Worm (Caenorhabditis elegans) whole organism, late embryonic: ENCODE measurements around the gene C06A8.8.

ENCODE experiments used
- T23F11.4 ChIP-seq: fragments of 200-800 bp; sonication (Bioruptor generic); optimal IDR thresholded peaks from 2 replicates; lab custom pipeline; 2018; ENCODE audit warnings: mild to moderate bottlenecking, missing genetic modification characterization, missing compliant biosample characterization
- ama-1 ChIP-seq: fragments of 150-350 bp; optimal IDR thresholded peaks from 2 replicates; lab custom pipeline; 2014
- ceh-14 ChIP-seq: sonication (generic microtip); optimal IDR thresholded peaks from 2 replicates; lab custom pipeline; 2016; ENCODE audit warnings: missing genotype, missing genetic modification characterization, missing compliant biosample characterization
- ceh-18 ChIP-seq: sonication (generic microtip); optimal IDR thresholded peaks from 2 replicates; lab custom pipeline; 2016; ENCODE audit warnings: missing genetic modification characterization, missing compliant biosample characterization
- ceh-2 ChIP-seq: sonication (generic microtip); optimal IDR thresholded peaks from 2 replicates; lab custom pipeline; 2016; ENCODE audit warnings: missing genotype, missing genetic modification characterization, missing compliant biosample characterization
- ets-4 ChIP-seq: sonication (generic microtip); optimal IDR thresholded peaks from 2 replicates; lab custom pipeline; 2016; ENCODE audit warnings: missing genetic modification characterization, missing compliant biosample characterization
- hlh-13 ChIP-seq: fragments of 200-800 bp; sonication (Bioruptor generic); optimal IDR thresholded peaks from 2 replicates; lab custom pipeline; 2018; ENCODE audit warnings: mild to moderate bottlenecking, missing genetic modification characterization, missing compliant biosample characterization
- pax-1 ChIP-seq: fragments of 150-350 bp; optimal IDR thresholded peaks from 2 replicates; lab custom pipeline; 2014; ENCODE audit warnings: missing biosample characterization, missing genetic modification characterization
- tbx-2 ChIP-seq: sonication (generic microtip); optimal IDR thresholded peaks from 2 replicates; lab custom pipeline; 2016; ENCODE audit warnings: missing genetic modification characterization, missing compliant biosample characterization

- TF ChIP-seq tbx-2 (tag; lab: Kevin White, UChicago): no peak
- TF ChIP-seq ama-1 (lab: Kevin White, UChicago): no peak
- TF ChIP-seq hlh-13 (GFP tag; lab: Kevin White, UChicago): no peak
- no peak for TF ChIP-seq ceh-18
- no peak for TF ChIP-seq ceh-2
- TF ChIP-seq T23F11.4 (GFP tag; lab: Kevin White, UChicago): no peak
- TF ChIP-seq ets-4 (tag; lab: Kevin White, UChicago): no peak
- TF ChIP-seq pax-1 (tag; lab: Kevin White, UChicago): no peak
- TF ChIP-seq ceh-14 (tag; lab: Kevin White, UChicago): no peak
Measured at ce11 chrII:7813237-7813636, 41.4 kb upstream of the C06A8.8 start.
